Worm (Caenorhabditis elegans) whole organism, early embryonic: Measurements from ENCODE around the gene ins-19.
A peak's percentile ranks its signal among the peaks of the same experiment; 100 is the strongest.

Experiments
- B0310.2 ChIP-seq: sonication (generic microtip); optimal IDR thresholded peaks from 2 replicates; lab custom pipeline; 2016; ENCODE audit warnings: mild to moderate bottlenecking, missing genetic modification characterization, missing compliant biosample characterization
- F13C5.2 ChIP-seq: sonication (generic microtip); optimal IDR thresholded peaks from 2 replicates; lab custom pipeline; 2017; ENCODE audit warnings: mild to moderate bottlenecking, missing genetic modification characterization, inconsistent platforms, missing compliant biosample characterization
- aly-1 ChIP-seq: sonication (generic microtip); optimal IDR thresholded peaks from 2 replicates; lab custom pipeline; 2016; ENCODE audit warnings: missing genetic modification characterization, missing compliant biosample characterization
- ama-1 ChIP-seq: fragments of 150-350 bp; optimal IDR thresholded peaks from 2 replicates; lab custom pipeline; 2014
- ceh-36 ChIP-seq: sonication (generic microtip); optimal IDR thresholded peaks from 2 replicates; lab custom pipeline; 2016; ENCODE audit warnings: missing genetic modification characterization, inconsistent platforms, missing compliant biosample characterization
- ets-7 ChIP-seq: sonication (generic microtip); optimal IDR thresholded peaks from 2 replicates; lab custom pipeline; 2016; ENCODE audit warnings: missing genotype, missing genetic modification characterization, missing compliant biosample characterization
- flt-1 ChIP-seq: fragments of 200-800 bp; sonication (Bioruptor generic); IDR thresholded peaks from 2 replicates; pipeline ENCODE4 v1.3.6; 2022; ENCODE audit warnings: missing genetic modification characterization, missing compliant biosample characterization
- hmbx-1 ChIP-seq: sonication (generic microtip); optimal IDR thresholded peaks from 2 replicates; lab custom pipeline; 2016; ENCODE audit warnings: mild to moderate bottlenecking, missing genetic modification characterization, missing compliant biosample characterization
- hmg-4 ChIP-seq: fragments of 200-800 bp; sonication (Bioruptor generic); optimal IDR thresholded peaks from 2 replicates; lab custom pipeline; 2018; ENCODE audit warnings: mild to moderate bottlenecking, missing genetic modification characterization, missing compliant biosample characterization
- hnd-1 ChIP-seq: sonication (generic microtip); optimal IDR thresholded peaks from 2 replicates; lab custom pipeline; 2016; ENCODE audit warnings: missing genetic modification characterization, missing compliant biosample characterization
- pes-1 ChIP-seq: fragments of 200-800 bp; sonication (Bioruptor generic); IDR thresholded peaks from 2 replicates; pipeline ENCODE4 v1.3.6; 2022; ENCODE audit warnings: missing genetic modification reagents, missing genetic modification characterization, missing compliant biosample characterization
- scrt-1 ChIP-seq: fragments of 200-800 bp; sonication (Bioruptor generic); IDR thresholded peaks from 2 replicates; pipeline ENCODE4 v1.3.6; 2022; ENCODE audit warnings: missing genetic modification characterization, missing compliant biosample characterization
- sea-1 ChIP-seq: fragments of 200-800 bp; sonication (Bioruptor generic); conservative IDR thresholded peaks from 2 replicates; pipeline ENCODE4 v1.3.6; 2022; ENCODE audit warnings: missing genetic modification characterization, missing compliant biosample characterization
- tbx-11 ChIP-seq: fragments of 200-800 bp; sonication (Bioruptor generic); IDR thresholded peaks from 2 replicates; pipeline ENCODE4 v1.3.6; 2022; ENCODE audit warnings: missing genetic modification characterization, missing compliant biosample characterization
- tbx-37 ChIP-seq: fragments of 200-800 bp; sonication (Bioruptor generic); conservative IDR thresholded peaks from 2 replicates; pipeline ENCODE4 v1.3.6; 2022; ENCODE audit warnings: missing genetic modification reagents, missing genetic modification characterization, missing compliant biosample characterization
- tra-4 ChIP-seq: sonication (generic microtip); optimal IDR thresholded peaks from 2 replicates; lab custom pipeline; 2017; ENCODE audit warnings: missing genetic modification characterization, missing compliant biosample characterization

Gene ins-19

DNA sequence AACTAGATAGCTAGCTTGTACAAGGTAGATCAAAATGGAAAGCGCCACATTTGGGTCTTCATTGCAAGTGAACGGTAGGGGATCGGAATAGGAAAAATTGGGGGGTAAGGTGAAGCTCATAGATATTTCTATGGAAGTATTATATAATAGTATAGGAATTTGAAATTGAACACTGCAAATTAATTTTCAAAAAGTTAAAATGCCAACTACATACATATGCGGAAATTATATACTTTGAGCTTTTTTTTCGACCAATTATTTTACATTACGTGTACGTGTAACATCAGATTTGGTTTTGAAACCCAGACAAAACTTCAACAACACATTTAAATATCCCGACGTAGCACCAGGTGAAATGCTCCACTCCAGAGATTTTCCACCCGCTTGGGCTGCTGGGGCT, 30.2 kb downstream of the ins-19 start, which contains the start of gene srg-23:
srg-23 (minus strand) TSS at position 101 of the 400 bp plus-strand sequence.
- TF ChIP-seq flt-1 (GFP tag; lab: Robert Waterston, UW) (no peak), F13C5.2 (no peak), tbx-37 (no peak), tra-4 (tag; lab: Kevin White, UChicago) (no peak), ama-1 (lab: Kevin White, UChicago) (no peak), sea-1 (GFP tag; lab: Robert Waterston, UW) (no peak), B0310.2 (no peak)

DNA sequence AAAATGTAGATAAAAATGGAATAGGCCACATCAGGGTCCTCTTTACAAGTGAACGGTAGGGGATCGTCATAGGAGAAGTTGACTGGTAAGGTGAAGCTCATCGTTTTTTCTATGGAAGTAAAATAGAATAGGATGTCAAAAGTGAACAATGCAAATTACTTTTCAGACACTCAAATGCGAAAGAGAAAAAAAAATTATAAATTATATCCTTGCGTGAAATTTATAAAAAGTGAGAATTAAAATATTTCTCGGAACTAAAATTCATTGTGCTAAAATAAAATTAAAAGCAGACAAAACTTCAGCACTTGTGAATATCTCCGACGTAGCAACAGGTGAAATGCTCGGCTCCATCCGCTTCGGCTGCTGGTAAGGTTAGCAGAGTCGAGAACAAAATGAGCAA, 32.9 kb downstream of the ins-19 start, which contains the start of gene srg-22:
srg-22 (minus strand) TSS at position 101 of the 400 bp plus-strand sequence.
- TF ChIP-seq sea-1 (GFP tag; lab: Robert Waterston, UW) (no peak), hmbx-1 (tag; lab: Kevin White, UChicago) (no peak), flt-1 (GFP tag; lab: Robert Waterston, UW) (no peak), aly-1 (tag; lab: Kevin White, UChicago) (no peak), ceh-36 (no peak), pes-1 (GFP tag; lab: Robert Waterston, UW) (no peak), tbx-11 (no peak), B0310.2 (no peak), tbx-37 (no peak), hmg-4 (GFP tag; lab: Kevin White, UChicago) (no peak)

DNA sequence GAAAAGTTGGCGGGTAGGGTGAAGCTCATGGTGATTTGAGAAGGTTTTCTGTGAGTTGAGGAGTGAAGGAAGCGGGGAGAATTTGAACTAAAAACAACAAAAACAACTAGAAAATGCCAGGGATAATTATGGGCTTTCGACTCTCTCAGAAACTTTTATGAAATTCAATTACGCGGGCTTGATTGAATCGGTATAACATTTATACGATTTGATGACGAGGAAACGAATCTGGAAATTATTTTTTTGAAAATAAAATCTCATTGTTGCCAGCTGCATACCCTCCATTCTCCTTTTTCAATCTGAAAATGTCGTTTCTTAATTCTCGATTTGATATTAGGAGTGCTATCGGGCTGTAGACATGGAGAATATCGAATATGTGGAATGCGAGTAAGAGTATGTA, 35.0 kb downstream of the ins-19 start, which contains the start of gene srg-21:
srg-21 (minus strand) TSS at position 101 of the 400 bp plus-strand sequence.
- TF ChIP-seq tra-4 (tag; lab: Kevin White, UChicago) (no peak), tbx-11 (no peak), tbx-37 (no peak), sea-1 (GFP tag; lab: Robert Waterston, UW) (no peak), ama-1 (lab: Kevin White, UChicago) (no peak), hnd-1 (tag; lab: Kevin White, UChicago) (no peak), F13C5.2 (no peak), B0310.2 (no peak), pes-1 (GFP tag; lab: Robert Waterston, UW) (no peak), aly-1 (tag; lab: Kevin White, UChicago) (no peak)

DNA sequence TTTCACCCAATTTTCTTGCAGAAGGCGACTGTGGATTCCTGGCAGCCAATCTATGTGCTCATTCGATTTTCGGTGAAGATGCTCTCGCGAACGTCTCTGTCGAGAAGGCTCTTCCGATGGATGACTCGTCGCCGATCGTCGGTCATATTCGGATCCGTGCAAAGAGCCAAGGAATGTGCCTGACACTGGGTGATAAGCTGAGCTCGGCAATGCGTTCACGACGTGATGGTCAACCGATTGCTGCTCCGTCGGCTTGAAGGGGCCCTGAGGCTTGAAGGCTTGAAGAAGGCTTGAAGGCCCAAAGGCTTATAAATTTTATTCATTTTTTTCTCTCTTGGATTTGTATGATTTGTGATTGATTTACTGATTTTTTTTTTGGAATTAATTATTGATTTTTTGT, 39.1 kb downstream of the ins-19 start:
- TF ChIP-seq ceh-36 (no peak), flt-1 (GFP tag; lab: Robert Waterston, UW) (no peak)

DNA sequence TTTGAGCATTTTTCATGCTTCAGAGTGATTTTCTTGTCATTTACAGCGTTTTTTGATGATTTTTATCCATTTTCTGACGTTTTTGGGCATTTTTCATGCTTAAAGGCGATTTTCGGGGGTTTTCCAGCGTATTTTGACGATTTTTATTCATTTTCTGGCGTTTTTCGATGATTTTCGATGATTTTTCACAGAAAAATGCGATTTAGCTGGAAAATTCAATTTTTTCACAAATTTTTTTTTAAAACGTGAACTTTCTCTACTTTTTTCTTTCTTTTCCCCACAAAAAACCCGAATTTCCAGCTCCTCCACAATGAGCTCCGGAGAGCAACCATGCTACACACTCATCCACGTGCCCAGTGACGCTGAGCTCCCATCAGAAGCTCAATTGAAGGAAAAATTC, 47.7 kb downstream of the ins-19 start, which contains the start of gene copb-1:
copb-1 (plus strand) TSS at position 301 of the 400 bp plus-strand sequence.
- TF ChIP-seq scrt-1 (GFP tag; lab: Robert Waterston, UW) (no peak), ets-7 (tag; lab: Kevin White, UChicago) (no peak), tbx-11 (no peak), B0310.2 (no peak), pes-1 (GFP tag; lab: Robert Waterston, UW) (no peak), hnd-1 (tag; lab: Kevin White, UChicago) (no peak), ceh-36 (no peak), F13C5.2 (no peak)

DNA sequence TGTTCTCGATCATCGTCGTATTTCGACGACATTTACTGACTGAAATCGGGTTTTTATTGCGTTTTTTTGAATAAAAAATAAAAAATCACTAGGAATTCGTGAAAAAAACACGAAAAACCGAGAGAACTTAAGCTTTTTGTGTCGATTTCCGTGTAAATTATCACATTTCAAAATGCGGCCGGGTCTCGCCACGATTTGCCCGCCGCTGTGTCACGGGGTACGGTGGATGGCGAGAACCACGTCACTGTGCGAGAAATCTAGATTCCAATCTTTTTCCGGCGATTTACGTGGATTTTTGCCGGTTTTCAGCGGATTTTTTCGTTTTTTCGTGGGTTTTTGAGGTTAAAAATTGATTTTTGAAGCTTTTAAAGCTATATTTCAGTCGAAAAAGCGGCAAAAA, 49.3 kb downstream of the ins-19 start, which contains the start of gene Y25C1A.8:
Y25C1A.8 (minus strand) TSS at position 45 of the 400 bp plus-strand sequence.
- TF ChIP-seq aly-1 (tag; lab: Kevin White, UChicago), result peak; percentile 17
- TF ChIP-seq hmg-4 (GFP tag; lab: Kevin White, UChicago), result peak; percentile 16
- TF ChIP-seq ama-1 (lab: Kevin White, UChicago), result no peak
- 0 out of 2 replicates have a peak, but pooled peaks have one; percentile 13 for TF ChIP-seq tbx-11
- TF ChIP-seq F13C5.2, result peak; percentile 87
- no peak for TF ChIP-seq flt-1 (GFP tag; lab: Robert Waterston, UW)
- 0 out of 2 replicates have a peak, but pooled peaks have one; percentile 45 for TF ChIP-seq pes-1 (GFP tag; lab: Robert Waterston, UW)
- TF ChIP-seq sea-1 (GFP tag; lab: Robert Waterston, UW), result 0 out of 2 replicates have a peak, but pooled peaks have one; percentile 14
